Worm (Caenorhabditis elegans) whole organism, L1 larva: Measurements from ENCODE around the gene C24A3.2.

Source experiments
- C04F5.9 ChIP-seq: sonication (generic microtip); optimal IDR thresholded peaks from 2 replicates; lab custom pipeline; 2016; ENCODE audit warnings: missing genetic modification characterization, missing compliant biosample characterization
- C16A3.4 ChIP-seq: fragments of 150-350 bp; optimal IDR thresholded peaks from 2 replicates; lab custom pipeline; 2014; ENCODE audit warnings: missing biosample characterization, missing genetic modification characterization
- C34B4.2 ChIP-seq: sonication (generic microtip); optimal IDR thresholded peaks from 2 replicates; lab custom pipeline; 2017; ENCODE audit warnings: mild to moderate bottlenecking, missing genetic modification characterization, missing compliant biosample characterization
- F16B12.6 ChIP-seq: fragments of 150-350 bp; optimal IDR thresholded peaks from 2 replicates; lab custom pipeline; 2014; ENCODE audit warnings: missing biosample characterization, missing genetic modification characterization
- aha-1 ChIP-seq: fragments of 150-350 bp; optimal IDR thresholded peaks from 2 replicates; lab custom pipeline; 2014; ENCODE audit warnings: missing biosample characterization, missing genetic modification characterization
- aly-2 ChIP-seq: fragments of 150-350 bp; optimal IDR thresholded peaks from 2 replicates; lab custom pipeline; 2014; ENCODE audit warnings: missing biosample characterization, missing genetic modification characterization
- ama-1 ChIP-seq: fragments of 150-350 bp; optimal IDR thresholded peaks from 2 replicates; lab custom pipeline; 2014
- blmp-1 ChIP-seq: fragments of 150-350 bp; optimal IDR thresholded peaks from 2 replicates; lab custom pipeline; 2014; ENCODE audit warnings: missing biosample characterization, missing genetic modification characterization
- ceh-63 ChIP-seq: fragments of 200-800 bp; sonication (Bioruptor generic); optimal IDR thresholded peaks from 2 replicates; lab custom pipeline; 2018; ENCODE audit warnings: mild to moderate bottlenecking, missing genetic modification characterization, missing compliant biosample characterization
- ceh-88 ChIP-seq: fragments of 200-800 bp; sonication (Bioruptor generic); IDR thresholded peaks from 2 replicates; pipeline ENCODE4 v1.3.6; 2022; ENCODE audit warnings: missing genetic modification characterization, missing compliant biosample characterization
- ceh-90 ChIP-seq: sonication (generic microtip); optimal IDR thresholded peaks from 2 replicates; lab custom pipeline; 2016; ENCODE audit warnings: missing genetic modification characterization, missing compliant biosample characterization
- ces-1 ChIP-seq: fragments of 150-350 bp; optimal IDR thresholded peaks from 2 replicates; lab custom pipeline; 2014; ENCODE audit warnings: missing biosample characterization, missing genetic modification reagents, missing genetic modification characterization
- dpl-1 ChIP-seq, 3 experiments: fragments of 150-350 bp in 2 of 3; sonication (generic microtip) in 1 of 3; optimal IDR thresholded peaks; 2 replicates each; lab custom pipeline; 2014 to 2017; ENCODE audit warnings: missing biosample characterization in 3 of 3, missing genetic modification characterization in 3 of 3, missing genetic modification reagents in 3 of 3
- egl-13 ChIP-seq: sonication (generic microtip); optimal IDR thresholded peaks from 2 replicates; lab custom pipeline; 2016; ENCODE audit warnings: missing genotype, missing genetic modification reagents, missing genetic modification characterization, missing compliant biosample characterization
- elt-2 ChIP-seq: sonication (generic microtip); optimal IDR thresholded peaks from 2 replicates; lab custom pipeline; 2016; ENCODE audit warnings: missing genetic modification characterization, mild to moderate bottlenecking, inconsistent platforms, missing compliant biosample characterization, missing genetic modification reagents
- elt-3 ChIP-seq, 6 experiments: fragments of 150-350 bp in 1 of 6; sonication (generic microtip); optimal IDR thresholded peaks; 2 replicates each; lab custom pipeline; 2017 to 2018; ENCODE audit warnings: missing biosample characterization in 6 of 6, missing genetic modification characterization in 6 of 6, inconsistent platforms in 1 of 6
- ets-5 ChIP-seq: fragments of 200-800 bp; sonication (Bioruptor generic); IDR thresholded peaks from 2 replicates; pipeline ENCODE4 v1.3.6; 2022; ENCODE audit warnings: missing genetic modification characterization, missing compliant biosample characterization
- fkh-4 ChIP-seq: sonication (generic microtip); optimal IDR thresholded peaks from 2 replicates; lab custom pipeline; 2016; ENCODE audit warnings: missing compliant biosample characterization, missing genetic modification characterization, borderline replicate concordance
- fos-1 ChIP-seq: fragments of 150-350 bp; optimal IDR thresholded peaks from 2 replicates; lab custom pipeline; 2014; ENCODE audit warnings: missing biosample characterization, missing genetic modification characterization
- grh-1 ChIP-seq: fragments of 200-800 bp; sonication (Bioruptor generic); IDR thresholded peaks from 2 replicates; pipeline ENCODE4 v1.3.6; 2022; ENCODE audit warnings: missing genetic modification reagents, missing genetic modification characterization, missing compliant biosample characterization
- hlh-17 ChIP-seq: fragments of 200-800 bp; sonication (Bioruptor generic); optimal IDR thresholded peaks from 2 replicates; lab custom pipeline; 2018; ENCODE audit warnings: missing genetic modification characterization, mild to moderate bottlenecking, missing compliant biosample characterization, moderate library complexity, borderline replicate concordance
- hlh-4 ChIP-seq: sonication (generic microtip); optimal IDR thresholded peaks from 2 replicates; lab custom pipeline; 2016; ENCODE audit warnings: mild to moderate bottlenecking, missing genetic modification characterization, missing compliant biosample characterization
- isw-1 ChIP-seq: fragments of 200-800 bp; sonication (Bioruptor generic); IDR thresholded peaks from 2 replicates; pipeline ENCODE4 v1.3.6; 2022; ENCODE audit warnings: missing genetic modification characterization, missing compliant biosample characterization
- jun-1 ChIP-seq: fragments of 150-350 bp; optimal IDR thresholded peaks from 2 replicates; lab custom pipeline; 2014; ENCODE audit warnings: missing biosample characterization, missing genetic modification reagents, missing genetic modification characterization
- lin-15B ChIP-seq: fragments of 150-350 bp; sonication (generic microtip); optimal IDR thresholded peaks from 3 replicates; lab custom pipeline; 2014; ENCODE audit warnings: missing biosample characterization, missing genetic modification characterization
- lir-3 ChIP-seq: sonication (generic microtip); optimal IDR thresholded peaks from 2 replicates; lab custom pipeline; 2016; ENCODE audit warnings: mild to moderate bottlenecking, missing genetic modification characterization, moderate library complexity, missing compliant biosample characterization; ENCODE audit not compliant: poor library complexity
- mef-2 ChIP-seq: fragments of 150-350 bp; optimal IDR thresholded peaks from 2 replicates; lab custom pipeline; 2014; ENCODE audit warnings: missing biosample characterization, missing genetic modification characterization
- mep-1 ChIP-seq: fragments of 150-350 bp; optimal IDR thresholded peaks from 2 replicates; lab custom pipeline; 2014; ENCODE audit warnings: missing biosample characterization, missing genetic modification characterization
- nhr-11 ChIP-seq: fragments of 150-350 bp; optimal IDR thresholded peaks from 2 replicates; lab custom pipeline; 2014; ENCODE audit warnings: missing biosample characterization, missing genetic modification characterization
- nhr-12 ChIP-seq: sonication (generic microtip); optimal IDR thresholded peaks from 2 replicates; lab custom pipeline; 2017; ENCODE audit warnings: missing biosample characterization, missing genetic modification characterization
- nhr-19 ChIP-seq: fragments of 200-800 bp; sonication (Bioruptor generic); conservative IDR thresholded peaks from 2 replicates; pipeline ENCODE4 v1.3.6; 2022; ENCODE audit warnings: missing genetic modification characterization, missing compliant biosample characterization
- nhr-84 ChIP-seq: sonication (generic microtip); optimal IDR thresholded peaks from 2 replicates; lab custom pipeline; 2017; ENCODE audit warnings: missing biosample characterization, missing genetic modification characterization
- nhr-85 ChIP-seq: sonication (generic microtip); peaks from one replicate; lab custom pipeline; 2016; ENCODE audit warnings: missing genetic modification characterization, inconsistent platforms, missing compliant biosample characterization
- nhr-90 ChIP-seq: sonication (generic microtip); optimal IDR thresholded peaks from 2 replicates; lab custom pipeline; 2016; ENCODE audit warnings: mild to moderate bottlenecking, missing genetic modification characterization, missing compliant biosample characterization; ENCODE audit not compliant: poor library complexity
- pag-3 ChIP-seq: sonication (generic microtip); optimal IDR thresholded peaks from 2 replicates; lab custom pipeline; 2017; ENCODE audit warnings: missing genetic modification characterization, mild to moderate bottlenecking, missing compliant biosample characterization, antibody characterized with exemption, borderline replicate concordance; ENCODE audit not compliant: insufficient read depth
- pax-3 ChIP-seq: fragments of 200-800 bp; sonication (Bioruptor generic); optimal IDR thresholded peaks from 2 replicates; lab custom pipeline; 2018; ENCODE audit warnings: mild to moderate bottlenecking, missing genetic modification characterization, moderate library complexity, missing compliant biosample characterization
- pqm-1 ChIP-seq: sonication (generic microtip); optimal IDR thresholded peaks from 3 replicates; lab custom pipeline; 2017; ENCODE audit warnings: missing biosample characterization, missing genetic modification characterization
- rnt-1 ChIP-seq: sonication (generic microtip); optimal IDR thresholded peaks from 2 replicates; lab custom pipeline; 2016; ENCODE audit warnings: mild to moderate bottlenecking, missing genetic modification characterization, moderate library complexity, missing compliant biosample characterization
- skn-1 ChIP-seq: fragments of 150-350 bp; optimal IDR thresholded peaks from 2 replicates; lab custom pipeline; 2014; ENCODE audit warnings: missing biosample characterization, missing genetic modification characterization
- snpc-4 ChIP-seq: fragments of 150-350 bp; optimal IDR thresholded peaks from 2 replicates; lab custom pipeline; 2014; ENCODE audit warnings: missing biosample characterization, missing genetic modification characterization
- snu-23 ChIP-seq: sonication (generic microtip); optimal IDR thresholded peaks from 2 replicates; lab custom pipeline; 2016; ENCODE audit warnings: missing genetic modification characterization, missing compliant biosample characterization
- sptf-1 ChIP-seq: fragments of 150-350 bp; optimal IDR thresholded peaks from 2 replicates; lab custom pipeline; 2014; ENCODE audit warnings: missing biosample characterization, missing genetic modification characterization
- swsn-7 ChIP-seq: sonication (generic microtip); optimal IDR thresholded peaks from 2 replicates; lab custom pipeline; 2016; ENCODE audit warnings: missing genetic modification characterization, missing compliant biosample characterization
- tbx-2 ChIP-seq: sonication (generic microtip); optimal IDR thresholded peaks from 2 replicates; lab custom pipeline; 2016; ENCODE audit warnings: missing genetic modification characterization, missing compliant biosample characterization
- unc-62 ChIP-seq: fragments of 150-350 bp; optimal IDR thresholded peaks from 2 replicates; lab custom pipeline; 2014; ENCODE audit warnings: missing biosample characterization, missing genetic modification reagents, missing genetic modification characterization
- unc-98 ChIP-seq: fragments of 200-800 bp; sonication (Bioruptor generic); IDR thresholded peaks from 2 replicates; pipeline ENCODE4 v1.3.6; 2022; ENCODE audit warnings: missing genetic modification characterization, missing compliant biosample characterization
- vab-15 ChIP-seq: sonication (generic microtip); optimal IDR thresholded peaks from 2 replicates; lab custom pipeline; 2017; ENCODE audit warnings: missing genotype, mild to moderate bottlenecking, missing genetic modification characterization, missing compliant biosample characterization
- xbp-1 ChIP-seq: sonication (generic microtip); optimal IDR thresholded peaks from 2 replicates; lab custom pipeline; 2016; ENCODE audit warnings: missing genetic modification characterization, missing compliant biosample characterization
- zag-1 ChIP-seq: fragments of 150-350 bp; optimal IDR thresholded peaks from 2 replicates; lab custom pipeline; 2014; ENCODE audit warnings: missing biosample characterization, missing genetic modification characterization
- ztf-11 ChIP-seq, 2 experiments: sonication (generic microtip); optimal IDR thresholded peaks; 2 replicates each; lab custom pipeline; 2016 to 2017; ENCODE audit warnings: missing genetic modification characterization in 2 of 2, missing biosample characterization in 1 of 2, missing compliant biosample characterization in 1 of 2

The C24A3.2 gene

ce11 chrX:8969111-8970048 lies 27.9 kb upstream of the C24A3.2 start (continued):
- no peak for TF ChIP-seq elt-3 (tag; optimal IDR thresholded peaks at IDR 0.05; lab: Kevin White, UChicago)
- no peak for TF ChIP-seq sptf-1 (tag; lab: Kevin White, UChicago)
- TF ChIP-seq jun-1: no peak
- TF ChIP-seq snu-23 (GFP tag; lab: Kevin White, UChicago): peak; percentile 13
- no peak for TF ChIP-seq aly-2
- no peak for TF ChIP-seq xbp-1
- TF ChIP-seq pax-3 (tag; lab: Kevin White, UChicago): peak; percentile 60
- TF ChIP-seq unc-98 (GFP tag; lab: Robert Waterston, UW): no peak
- TF ChIP-seq lir-3 (tag; lab: Kevin White, UChicago): no peak
- TF ChIP-seq ces-1 (GFP tag; lab: Kevin White, UChicago): no peak
- TF ChIP-seq rnt-1 (tag; lab: Kevin White, UChicago): no peak
- no peak for TF ChIP-seq mef-2 (tag; lab: Kevin White, UChicago)
- TF ChIP-seq C04F5.9 (tag; lab: Kevin White, UChicago): no peak
- peak; percentile 64 for TF ChIP-seq nhr-85
- no peak; the same call in 1 of the 2 replicates for TF ChIP-seq nhr-19 (GFP tag; lab: Robert Waterston, UW)
- no peak for TF ChIP-seq swsn-7
- no peak for TF ChIP-seq snpc-4 (tag; lab: Kevin White, UChicago)
- TF ChIP-seq tbx-2 (tag; lab: Kevin White, UChicago): no peak
- no peak for TF ChIP-seq grh-1 (GFP tag; lab: Robert Waterston, UW)
- TF ChIP-seq skn-1 (tag; lab: Kevin White, UChicago): no peak
- no peak for TF ChIP-seq ceh-63 (GFP tag; lab: Kevin White, UChicago)
- TF ChIP-seq dpl-1 (GFP tag; optimal IDR thresholded peaks at IDR 0.05; lab: Kevin White, UChicago): no peak
- no peak for TF ChIP-seq blmp-1 (tag; lab: Kevin White, UChicago)
- peak; percentile 20 for TF ChIP-seq nhr-90 (tag; lab: Kevin White, UChicago)
- TF ChIP-seq pag-3 (tag; lab: Kevin White, UChicago): no peak
- no peak for TF ChIP-seq C34B4.2
- no peak for TF ChIP-seq zag-1 (tag; lab: Kevin White, UChicago)
- no peak for TF ChIP-seq pqm-1
- no peak for TF ChIP-seq ama-1 (lab: Kevin White, UChicago)
- no peak for TF ChIP-seq hlh-17
- no peak for TF ChIP-seq ceh-90 (tag; lab: Kevin White, UChicago)
- TF ChIP-seq unc-62: no peak
- no peak for TF ChIP-seq ets-5
- TF ChIP-seq hlh-4 (tag; lab: Kevin White, UChicago): no peak
- no peak for TF ChIP-seq egl-13 (tag; lab: Kevin White, UChicago)
- no peak for TF ChIP-seq isw-1 (GFP tag; lab: Robert Waterston, UW)
- no peak for TF ChIP-seq aha-1 (tag; lab: Kevin White, UChicago)
- TF ChIP-seq fkh-4: no peak
- no peak for TF ChIP-seq F16B12.6
- no peak for TF ChIP-seq nhr-11
- no peak for TF ChIP-seq ztf-11 (tag; optimal IDR thresholded peaks at IDR 0.05; lab: Kevin White, UChicago)
- no peak for TF ChIP-seq nhr-12
- TF ChIP-seq lin-15B: no peak
- peak; percentile 8 for TF ChIP-seq mep-1 (tag; lab: Kevin White, UChicago)
- TF ChIP-seq C16A3.4 (tag; lab: Kevin White, UChicago): no peak
- no peak for TF ChIP-seq nhr-84 (tag; lab: Kevin White, UChicago)
- no peak for TF ChIP-seq ceh-88
- no peak for TF ChIP-seq elt-2
- TF ChIP-seq vab-15 (tag; lab: Kevin White, UChicago): no peak
- TF ChIP-seq fos-1 (tag; lab: Kevin White, UChicago): no peak
